Worm (Caenorhabditis elegans) whole organism, young adult: Measurements from ENCODE around the gene F13H8.2.

Experiments
- B0336.3 ChIP-seq: fragments of 200-800 bp; sonication (Bioruptor generic); IDR thresholded peaks from 2 replicates; pipeline ENCODE4 v1.3.6; 2022; ENCODE audit warnings: missing genetic modification characterization, missing compliant biosample characterization
- K12H6.12 ChIP-seq: fragments of 200-800 bp; sonication (Bioruptor generic); optimal IDR thresholded peaks from 2 replicates; lab custom pipeline; 2018; ENCODE audit warnings: mild to moderate bottlenecking, missing genetic modification characterization, missing compliant biosample characterization
- chd-7 ChIP-seq: sonication (generic microtip); optimal IDR thresholded peaks from 2 replicates; lab custom pipeline; 2016; ENCODE audit warnings: mild to moderate bottlenecking, missing genetic modification characterization, moderate library complexity, missing compliant biosample characterization
- ets-4 ChIP-seq: fragments of 200-800 bp; sonication (Bioruptor generic); optimal IDR thresholded peaks from 2 replicates; lab custom pipeline; 2018; ENCODE audit warnings: mild to moderate bottlenecking, missing genetic modification characterization, missing compliant biosample characterization
- hsf-1 ChIP-seq: fragments of 200-800 bp; sonication (Bioruptor generic); IDR thresholded peaks from 2 replicates; pipeline ENCODE4 v1.3.6; 2022; ENCODE audit warnings: missing genetic modification reagents, missing genetic modification characterization, missing compliant biosample characterization
- mcd-1 ChIP-seq: fragments of 200-800 bp; sonication (Bioruptor generic); IDR thresholded peaks from 2 replicates; pipeline ENCODE4 v1.3.6; 2022; ENCODE audit warnings: missing genetic modification reagents, missing genetic modification characterization, missing compliant biosample characterization
- nhr-179 ChIP-seq: sonication (generic microtip); optimal IDR thresholded peaks from 2 replicates; lab custom pipeline; 2016; ENCODE audit warnings: mild to moderate bottlenecking, missing genetic modification characterization, missing compliant biosample characterization
- rpc-1 ChIP-seq, 2 experiments: fragments of 150-350 bp in 1 of 2; sonication (generic microtip) in 1 of 2; optimal IDR thresholded peaks; 2 replicates each; lab custom pipeline; 2014 to 2018; ENCODE audit warnings: missing biosample characterization in 1 of 2, missing genetic modification characterization in 1 of 2, missing genetic modification reagents in 1 of 2, missing genotype in 1 of 2
- sea-2 ChIP-seq: fragments of 200-800 bp; sonication (Bioruptor generic); IDR thresholded peaks from 2 replicates; pipeline ENCODE4 v1.3.6; 2022; ENCODE audit warnings: missing genetic modification characterization, missing compliant biosample characterization
- sptf-2 ChIP-seq: fragments of 200-800 bp; sonication (Bioruptor generic); optimal IDR thresholded peaks from 2 replicates; lab custom pipeline; 2018; ENCODE audit warnings: mild to moderate bottlenecking, missing genetic modification characterization, missing compliant biosample characterization
- unc-62 ChIP-seq: fragments of 150-350 bp; optimal IDR thresholded peaks from 2 replicates; lab custom pipeline; 2014; ENCODE audit warnings: missing biosample characterization, missing genetic modification reagents, missing genetic modification characterization
- ztf-3 ChIP-seq: fragments of 200-800 bp; sonication (Bioruptor generic); optimal IDR thresholded peaks from 2 replicates; lab custom pipeline; 2018; ENCODE audit warnings: mild to moderate bottlenecking, missing genetic modification characterization, missing compliant biosample characterization

DNA sequence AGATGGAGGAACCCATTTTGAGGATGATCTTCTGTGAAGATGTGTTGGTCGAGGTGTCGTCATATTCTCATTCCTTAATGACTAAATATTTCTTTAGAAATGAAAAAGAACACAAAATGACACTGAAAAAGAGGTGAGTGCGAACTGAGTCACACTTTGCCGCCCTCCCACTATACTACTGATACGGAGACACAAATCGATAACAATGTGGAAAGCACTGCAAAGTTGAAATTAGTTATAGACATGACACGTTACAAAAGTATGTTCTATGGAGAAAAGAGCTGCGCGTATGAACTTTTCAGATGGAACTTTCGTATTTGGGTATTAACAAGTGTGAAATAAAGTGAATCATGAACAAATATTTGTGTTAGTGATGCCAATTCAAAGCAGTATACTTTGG, 26.0 kb upstream of the F13H8.2 start, which contains the start of gene tat-4:
- TF ChIP-seq sptf-2 (GFP tag; lab: Kevin White, UChicago): no peak
- no peak for TF ChIP-seq unc-62 (GFP tag; lab: Kevin White, UChicago)
- no peak for TF ChIP-seq nhr-179 (tag; lab: Kevin White, UChicago)
- no peak for TF ChIP-seq sea-2 (GFP tag; lab: Robert Waterston, UW)
- no peak for TF ChIP-seq rpc-1 (optimal IDR thresholded peaks at IDR 0.05; lab: Kevin White, UChicago)
- TF ChIP-seq rpc-1 (tag; optimal IDR thresholded peaks at IDR 0.05; lab: Kevin White, UChicago): no peak
- no peak for TF ChIP-seq ztf-3 (GFP tag; lab: Kevin White, UChicago)
- no peak for TF ChIP-seq K12H6.12
- no peak for TF ChIP-seq chd-7
- no peak for TF ChIP-seq B0336.3 (GFP tag; lab: Robert Waterston, UW)
- no peak for TF ChIP-seq mcd-1 (GFP tag; lab: Robert Waterston, UW)
- TF ChIP-seq ets-4: no peak
- TF ChIP-seq hsf-1 (GFP tag; lab: Robert Waterston, UW): no peak
